Worm (Caenorhabditis elegans) whole organism, L1 larva: Measurements from ENCODE around the gene F09E5.12.
A peak's percentile ranks its signal among the peaks of the same experiment; 100 is the strongest.

Experiments
- C04F5.9 ChIP-seq: sonication (generic microtip); optimal IDR thresholded peaks from 2 replicates; lab custom pipeline; 2016; ENCODE audit warnings: missing genetic modification characterization, missing compliant biosample characterization
- C16A3.4 ChIP-seq: fragments of 150-350 bp; optimal IDR thresholded peaks from 2 replicates; lab custom pipeline; 2014; ENCODE audit warnings: missing biosample characterization, missing genetic modification characterization
- F16B12.6 ChIP-seq: fragments of 150-350 bp; optimal IDR thresholded peaks from 2 replicates; lab custom pipeline; 2014; ENCODE audit warnings: missing biosample characterization, missing genetic modification characterization
- aha-1 ChIP-seq: fragments of 150-350 bp; optimal IDR thresholded peaks from 2 replicates; lab custom pipeline; 2014; ENCODE audit warnings: missing biosample characterization, missing genetic modification characterization
- aly-2 ChIP-seq: fragments of 150-350 bp; optimal IDR thresholded peaks from 2 replicates; lab custom pipeline; 2014; ENCODE audit warnings: missing biosample characterization, missing genetic modification characterization
- blmp-1 ChIP-seq: fragments of 150-350 bp; optimal IDR thresholded peaks from 2 replicates; lab custom pipeline; 2014; ENCODE audit warnings: missing biosample characterization, missing genetic modification characterization
- ceh-63 ChIP-seq: fragments of 200-800 bp; sonication (Bioruptor generic); optimal IDR thresholded peaks from 2 replicates; lab custom pipeline; 2018; ENCODE audit warnings: mild to moderate bottlenecking, missing genetic modification characterization, missing compliant biosample characterization
- ceh-82 ChIP-seq, 3 experiments: fragments of 150-350 bp in 1 of 3; sonication (generic microtip) in 2 of 3; optimal IDR thresholded peaks; 2 replicates each; lab custom pipeline; 2014 to 2017; ENCODE audit warnings: missing biosample characterization in 3 of 3, missing genetic modification characterization in 3 of 3
- ceh-88 ChIP-seq: fragments of 200-800 bp; sonication (Bioruptor generic); IDR thresholded peaks from 2 replicates; pipeline ENCODE4 v1.3.6; 2022; ENCODE audit warnings: missing genetic modification characterization, missing compliant biosample characterization
- dpl-1 ChIP-seq, 3 experiments: fragments of 150-350 bp in 2 of 3; sonication (generic microtip) in 1 of 3; optimal IDR thresholded peaks; 2 replicates each; lab custom pipeline; 2014 to 2017; ENCODE audit warnings: missing biosample characterization in 3 of 3, missing genetic modification characterization in 3 of 3, missing genetic modification reagents in 3 of 3
- dsc-1 ChIP-seq: sonication (generic microtip); optimal IDR thresholded peaks from 2 replicates; lab custom pipeline; 2016; ENCODE audit warnings: mild to moderate bottlenecking, missing genetic modification characterization, missing compliant biosample characterization
- efl-1 ChIP-seq, 4 experiments: fragments of 150-350 bp; optimal IDR thresholded peaks in 3 of 4; peaks in 1 of 4; 1 replicate in 1 of 4; 2 replicates in 3 of 4; lab custom pipeline; 2014; ENCODE audit warnings: missing biosample characterization in 2 of 4, missing genetic modification characterization in 2 of 4, missing genetic modification reagents in 2 of 4
- egl-13 ChIP-seq: sonication (generic microtip); optimal IDR thresholded peaks from 2 replicates; lab custom pipeline; 2016; ENCODE audit warnings: missing genotype, missing genetic modification reagents, missing genetic modification characterization, missing compliant biosample characterization
- elt-3 ChIP-seq, 6 experiments: fragments of 150-350 bp in 1 of 6; sonication (generic microtip); optimal IDR thresholded peaks; 2 replicates each; lab custom pipeline; 2017 to 2018; ENCODE audit warnings: missing biosample characterization in 6 of 6, missing genetic modification characterization in 6 of 6, inconsistent platforms in 1 of 6
- ets-5 ChIP-seq: fragments of 200-800 bp; sonication (Bioruptor generic); IDR thresholded peaks from 2 replicates; pipeline ENCODE4 v1.3.6; 2022; ENCODE audit warnings: missing genetic modification characterization, missing compliant biosample characterization
- fkh-10 ChIP-seq: sonication (generic microtip); optimal IDR thresholded peaks from 2 replicates; lab custom pipeline; 2017; ENCODE audit warnings: missing biosample characterization, missing genetic modification reagents, missing genetic modification characterization
- fkh-4 ChIP-seq: sonication (generic microtip); optimal IDR thresholded peaks from 2 replicates; lab custom pipeline; 2016; ENCODE audit warnings: missing compliant biosample characterization, missing genetic modification characterization, borderline replicate concordance
- fkh-8 ChIP-seq: sonication (generic microtip); optimal IDR thresholded peaks from 2 replicates; lab custom pipeline; 2016; ENCODE audit warnings: mild to moderate bottlenecking, missing genetic modification characterization, missing compliant biosample characterization
- fos-1 ChIP-seq: fragments of 150-350 bp; optimal IDR thresholded peaks from 2 replicates; lab custom pipeline; 2014; ENCODE audit warnings: missing biosample characterization, missing genetic modification characterization
- isw-1 ChIP-seq: fragments of 200-800 bp; sonication (Bioruptor generic); IDR thresholded peaks from 2 replicates; pipeline ENCODE4 v1.3.6; 2022; ENCODE audit warnings: missing genetic modification characterization, missing compliant biosample characterization
- jun-1 ChIP-seq: fragments of 150-350 bp; optimal IDR thresholded peaks from 2 replicates; lab custom pipeline; 2014; ENCODE audit warnings: missing biosample characterization, missing genetic modification reagents, missing genetic modification characterization
- lin-13 ChIP-seq: fragments of 150-350 bp; optimal IDR thresholded peaks from 2 replicates; lab custom pipeline; 2014; ENCODE audit warnings: missing biosample characterization, missing genetic modification reagents, missing genetic modification characterization
- lin-14 ChIP-seq: fragments of 200-800 bp; sonication (Bioruptor generic); optimal IDR thresholded peaks from 2 replicates; lab custom pipeline; 2018; ENCODE audit warnings: mild to moderate bottlenecking, missing genetic modification characterization, moderate library complexity, missing compliant biosample characterization
- lin-15B ChIP-seq: fragments of 150-350 bp; sonication (generic microtip); optimal IDR thresholded peaks from 3 replicates; lab custom pipeline; 2014; ENCODE audit warnings: missing biosample characterization, missing genetic modification characterization
- lin-35 ChIP-seq, 2 experiments: fragments of 150-350 bp; optimal IDR thresholded peaks; 2 replicates each; lab custom pipeline; 2014; ENCODE audit warnings: missing biosample characterization in 2 of 2, missing genetic modification characterization in 2 of 2, missing genetic modification reagents in 2 of 2
- lsy-2 ChIP-seq, 2 experiments: fragments of 150-350 bp; optimal IDR thresholded peaks; 2 replicates each; lab custom pipeline; 2014; ENCODE audit warnings: missing biosample characterization in 2 of 2, missing genetic modification characterization in 2 of 2
- mab-9 ChIP-seq: fragments of 200-800 bp; sonication (Bioruptor generic); IDR thresholded peaks from 2 replicates; pipeline ENCODE4 v1.3.6; 2022; ENCODE audit warnings: missing genetic modification reagents, missing genetic modification characterization, missing compliant biosample characterization
- mdl-1 ChIP-seq, 2 experiments: fragments of 150-350 bp; optimal IDR thresholded peaks; 2 replicates each; lab custom pipeline; 2014 to 2017; ENCODE audit warnings: missing biosample characterization in 2 of 2, missing genetic modification characterization in 2 of 2, inconsistent platforms in 1 of 2
- mep-1 ChIP-seq: fragments of 150-350 bp; optimal IDR thresholded peaks from 2 replicates; lab custom pipeline; 2014; ENCODE audit warnings: missing biosample characterization, missing genetic modification characterization
- nhr-237 ChIP-seq: fragments of 150-350 bp; optimal IDR thresholded peaks from 2 replicates; lab custom pipeline; 2014; ENCODE audit warnings: missing biosample characterization, missing genetic modification characterization
- nhr-47 ChIP-seq: sonication (generic microtip); optimal IDR thresholded peaks from 2 replicates; lab custom pipeline; 2016; ENCODE audit warnings: mild to moderate bottlenecking, missing genetic modification characterization, moderate library complexity, missing compliant biosample characterization
- nhr-71 ChIP-seq: sonication (generic microtip); optimal IDR thresholded peaks from 2 replicates; lab custom pipeline; 2016; ENCODE audit warnings: mild to moderate bottlenecking, missing genetic modification characterization, moderate library complexity, missing compliant biosample characterization
- nhr-76 ChIP-seq: sonication (generic microtip); optimal IDR thresholded peaks from 2 replicates; lab custom pipeline; 2017; ENCODE audit warnings: missing biosample characterization, missing genetic modification characterization
- nhr-77 ChIP-seq: fragments of 150-350 bp; optimal IDR thresholded peaks from 2 replicates; lab custom pipeline; 2014; ENCODE audit warnings: missing biosample characterization, missing genetic modification characterization
- nhr-84 ChIP-seq: sonication (generic microtip); optimal IDR thresholded peaks from 2 replicates; lab custom pipeline; 2017; ENCODE audit warnings: missing biosample characterization, missing genetic modification characterization
- pag-3 ChIP-seq: sonication (generic microtip); optimal IDR thresholded peaks from 2 replicates; lab custom pipeline; 2017; ENCODE audit warnings: missing genetic modification characterization, mild to moderate bottlenecking, missing compliant biosample characterization, antibody characterized with exemption, borderline replicate concordance; ENCODE audit not compliant: insufficient read depth
- pqm-1 ChIP-seq: sonication (generic microtip); optimal IDR thresholded peaks from 3 replicates; lab custom pipeline; 2017; ENCODE audit warnings: missing biosample characterization, missing genetic modification characterization
- skn-1 ChIP-seq: fragments of 150-350 bp; optimal IDR thresholded peaks from 2 replicates; lab custom pipeline; 2014; ENCODE audit warnings: missing biosample characterization, missing genetic modification characterization
- snu-23 ChIP-seq: sonication (generic microtip); optimal IDR thresholded peaks from 2 replicates; lab custom pipeline; 2016; ENCODE audit warnings: missing genetic modification characterization, missing compliant biosample characterization
- swsn-7 ChIP-seq: sonication (generic microtip); optimal IDR thresholded peaks from 2 replicates; lab custom pipeline; 2016; ENCODE audit warnings: missing genetic modification characterization, missing compliant biosample characterization
- tbx-2 ChIP-seq: sonication (generic microtip); optimal IDR thresholded peaks from 2 replicates; lab custom pipeline; 2016; ENCODE audit warnings: missing genetic modification characterization, missing compliant biosample characterization
- unc-130 ChIP-seq: fragments of 150-350 bp; optimal IDR thresholded peaks from 2 replicates; lab custom pipeline; 2017; ENCODE audit warnings: missing biosample characterization, missing genetic modification characterization, inconsistent platforms
- unc-86 ChIP-seq: sonication (generic microtip); optimal IDR thresholded peaks from 2 replicates; lab custom pipeline; 2016; ENCODE audit warnings: missing genetic modification characterization, missing compliant biosample characterization
- unc-98 ChIP-seq: fragments of 200-800 bp; sonication (Bioruptor generic); IDR thresholded peaks from 2 replicates; pipeline ENCODE4 v1.3.6; 2022; ENCODE audit warnings: missing genetic modification characterization, missing compliant biosample characterization
- xbp-1 ChIP-seq: sonication (generic microtip); optimal IDR thresholded peaks from 2 replicates; lab custom pipeline; 2016; ENCODE audit warnings: missing genetic modification characterization, missing compliant biosample characterization
- ztf-4 ChIP-seq: fragments of 150-350 bp; optimal IDR thresholded peaks from 2 replicates; lab custom pipeline; 2014; ENCODE audit warnings: missing biosample characterization, missing genetic modification characterization

F09E5.12 gene

DNA sequence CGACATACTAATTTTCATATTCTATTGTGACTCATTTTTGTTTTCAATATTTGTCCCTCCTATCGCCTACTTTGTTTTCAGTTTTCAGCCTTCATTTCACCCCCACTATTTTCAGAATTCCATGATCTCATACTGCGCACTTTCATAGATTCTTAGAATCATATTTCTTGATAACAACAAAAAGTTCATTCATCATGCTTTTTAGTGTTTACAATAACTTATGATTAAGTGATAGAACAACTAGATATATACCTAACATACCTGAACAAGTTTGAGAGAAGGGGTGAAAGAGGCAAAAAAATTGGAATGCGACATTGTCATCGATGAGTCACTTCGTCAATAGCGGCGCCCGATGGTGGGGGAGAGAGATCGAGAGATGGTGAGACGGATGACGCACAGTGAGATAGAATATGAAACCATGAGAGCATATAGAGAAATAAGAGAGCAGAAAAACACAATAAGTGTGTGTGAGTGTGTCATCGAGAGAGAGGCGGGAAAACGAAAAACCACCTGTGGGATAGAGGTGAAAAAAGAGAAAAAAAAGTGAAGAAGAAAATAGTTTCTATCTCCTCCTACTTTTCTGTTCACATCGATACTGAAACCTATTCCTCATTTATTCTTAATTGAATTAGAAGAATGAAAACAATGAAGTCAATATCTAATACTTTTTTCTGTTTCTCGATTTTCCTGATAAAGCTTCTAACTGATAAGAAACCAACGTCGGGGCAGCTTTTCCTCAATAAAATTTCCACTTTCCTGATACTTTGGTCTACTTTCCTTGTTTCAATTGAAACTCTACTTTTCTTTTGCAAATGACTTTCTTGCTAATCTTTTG lies 33.7 kb downstream of the F09E5.12 start (continued):
- TF ChIP-seq lin-15B (tag; lab: Kevin White, UChicago): no peak
- TF ChIP-seq egl-13 (tag; lab: Kevin White, UChicago): peak; percentile 11
- TF ChIP-seq swsn-7 (tag; lab: Kevin White, UChicago): peak; percentile 79
- no peak for TF ChIP-seq nhr-84 (tag; lab: Kevin White, UChicago)
- TF ChIP-seq xbp-1 (tag; lab: Kevin White, UChicago): peak; percentile 56
- TF ChIP-seq pag-3 (tag; lab: Kevin White, UChicago): no peak
- peak; percentile 25 to 58 (median 53) for TF ChIP-seq dpl-1 (GFP tag; optimal IDR thresholded peaks at IDR 0.05; lab: Kevin White, UChicago)
- peak; percentile 92 for TF ChIP-seq lin-14
- no peak for TF ChIP-seq ceh-63 (GFP tag; lab: Kevin White, UChicago)
- no peak for TF ChIP-seq lin-13
- TF ChIP-seq aly-2 (tag; lab: Kevin White, UChicago): no peak
- TF ChIP-seq unc-98 (GFP tag; lab: Robert Waterston, UW): no peak
- peak; percentile 46 for TF ChIP-seq dsc-1 (tag; lab: Kevin White, UChicago)
- no peak for TF ChIP-seq aha-1 (tag; lab: Kevin White, UChicago)
- peak; percentile 10 for TF ChIP-seq nhr-237 (tag; lab: Kevin White, UChicago)
- no peak for TF ChIP-seq C04F5.9
- peak; percentile 69 for TF ChIP-seq nhr-77
- TF ChIP-seq skn-1 (tag; lab: Kevin White, UChicago): peak; percentile 69
- TF ChIP-seq ztf-4 (tag; lab: Kevin White, UChicago): peak; percentile 48

DNA sequence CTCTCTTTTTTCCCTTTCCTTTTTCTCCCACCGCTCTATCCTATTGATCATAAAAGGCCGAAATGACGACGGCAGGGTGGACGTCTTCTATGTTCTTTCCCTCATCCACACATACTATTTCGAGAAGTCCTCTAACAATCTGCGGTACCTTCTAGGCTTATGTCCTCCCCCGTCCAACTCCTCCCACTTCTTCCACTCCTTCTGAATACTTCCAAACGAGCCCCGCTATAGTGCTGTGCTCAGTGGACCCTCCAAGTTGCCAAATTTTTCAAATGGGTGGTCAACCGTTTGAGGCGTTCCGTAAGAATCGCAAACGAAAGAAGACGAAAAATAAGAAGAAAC lies 34.5 kb downstream of the F09E5.12 start:
- TF ChIP-seq elt-3 (tag; optimal IDR thresholded peaks at IDR 0.05; lab: Kevin White, UChicago) (no peak), ceh-82 (tag; optimal IDR thresholded peaks at IDR 0.05; lab: Kevin White, UChicago) (peak; percentile 1 to 75 (median 60)), mep-1 (tag; lab: Kevin White, UChicago) (peak; percentile 31), tbx-2 (tag; lab: Kevin White, UChicago) (peak; percentile 37), fos-1 (tag; lab: Kevin White, UChicago) (peak; percentile 6), efl-1 (optimal IDR thresholded peaks at IDR 0.05; lab: Kevin White, UChicago) (peak; percentile 32 to 38), efl-1 (GFP tag; optimal IDR thresholded peaks at IDR 0.05 in 1 of 2; lab: Kevin White, UChicago) (peak in 1 of 2 experiments; percentile 82), mdl-1 (tag; optimal IDR thresholded peaks at IDR 0.05; lab: Kevin White, UChicago) (no peak), fkh-8 (peak; percentile 53), nhr-47 (no peak), pqm-1 (tag; lab: Kevin White, UChicago) (no peak), C16A3.4 (tag; lab: Kevin White, UChicago) (peak; percentile 6), fkh-10 (GFP tag; lab: Kevin White, UChicago) (peak; percentile 69), F16B12.6 (tag; lab: Kevin White, UChicago) (no peak), lsy-2 (tag; optimal IDR thresholded peaks at IDR 0.05; lab: Kevin White, UChicago) (peak; percentile 34 to 52), mab-9 (GFP tag; lab: Robert Waterston, UW) (peak; percentile 49; the same call in 1 of the 2 replicates), lin-14 (peak; percentile 91), jun-1 (tag; lab: Kevin White, UChicago) (no peak), lin-35 (GFP tag; optimal IDR thresholded peaks at IDR 0.05; lab: Kevin White, UChicago) (peak in 1 of 2 experiments; percentile 28), blmp-1 (tag; lab: Kevin White, UChicago) (peak; percentile 94), egl-13 (tag; lab: Kevin White, UChicago) (peak; percentile 31), ceh-88 (GFP tag; lab: Robert Waterston, UW) (peak; percentile 44; the same call in 1 of the 2 replicates), isw-1 (GFP tag; lab: Robert Waterston, UW) (peak; percentile 28), nhr-71 (tag; lab: Kevin White, UChicago) (peak; percentile 51), swsn-7 (tag; lab: Kevin White, UChicago) (peak; percentile 44), unc-86 (tag; lab: Kevin White, UChicago) (peak; percentile 70), unc-130 (tag; lab: Kevin White, UChicago) (no peak), aly-2 (tag; lab: Kevin White, UChicago) (no peak), snu-23 (peak; percentile 49), fkh-4 (no peak), ets-5 (no peak), nhr-76 (no peak), lin-13 (peak; percentile 43)
